Fruit fly (Drosophila melanogaster): ENCODE results near the gene fend.

Gene fend

dm6 chrX:9134922-9135453 is at the start of gene fend:
fend (minus strand) TSS chrX:9135099.
- no peak for TF ChIP-seq psq (optimal IDR thresholded peaks at IDR 0.05)
- no peak for TF ChIP-seq Dll (optimal IDR thresholded peaks at IDR 0.05)
- TF ChIP-seq CG8478 (optimal IDR thresholded peaks at IDR 0.05): no peak
- TF ChIP-seq pan (optimal IDR thresholded peaks at IDR 0.05): no peak
- no peak for TF ChIP-seq EcR (GFP tag; optimal IDR thresholded peaks at IDR 0.05)
- TF ChIP-seq usp (GFP tag; optimal IDR thresholded peaks at IDR 0.05): no peak

dm6 chrX:9168273-9168672 is 33.4 kb upstream of the fend start:
- TF ChIP-seq usp (GFP tag; optimal IDR thresholded peaks at IDR 0.05): no peak
- no peak for TF ChIP-seq Dll (optimal IDR thresholded peaks at IDR 0.05)
- no peak for TF ChIP-seq pan (optimal IDR thresholded peaks at IDR 0.05)
- no peak for TF ChIP-seq CG8478 (optimal IDR thresholded peaks at IDR 0.05)
- no peak for TF ChIP-seq psq (optimal IDR thresholded peaks at IDR 0.05)
- no peak for TF ChIP-seq EcR (GFP tag; optimal IDR thresholded peaks at IDR 0.05)

- no peak for TF ChIP-seq Dll (optimal IDR thresholded peaks at IDR 0.05)
- no peak for TF ChIP-seq usp (GFP tag; optimal IDR thresholded peaks at IDR 0.05)
- no peak for TF ChIP-seq EcR (GFP tag; optimal IDR thresholded peaks at IDR 0.05)
- TF ChIP-seq CG8478 (optimal IDR thresholded peaks at IDR 0.05): no peak
Observed at dm6 chrX:9164510-9165506, 29.9 kb upstream of the fend start.

dm6 chrX:9163645-9164509 is 29.0 kb upstream of the fend start:
- TF ChIP-seq CG8478 (optimal IDR thresholded peaks at IDR 0.05) (peak; percentile 12), usp (GFP tag; optimal IDR thresholded peaks at IDR 0.05) (no peak)

dm6 chrX:9163110-9163509 is 28.2 kb upstream of the fend start, which contains the start of gene mei-P26:
mei-P26 (plus strand) TSS chrX:9163255.
- no peak for TF ChIP-seq CG8478 (optimal IDR thresholded peaks at IDR 0.05)
- TF ChIP-seq pan (optimal IDR thresholded peaks at IDR 0.05): no peak
- no peak for TF ChIP-seq EcR (GFP tag; optimal IDR thresholded peaks at IDR 0.05)
- TF ChIP-seq psq (optimal IDR thresholded peaks at IDR 0.05): no peak
- TF ChIP-seq usp (GFP tag; optimal IDR thresholded peaks at IDR 0.05): no peak
- TF ChIP-seq Dll (optimal IDR thresholded peaks at IDR 0.05): no peak

- no peak for TF ChIP-seq psq (optimal IDR thresholded peaks at IDR 0.05)
- TF ChIP-seq CG8478 (optimal IDR thresholded peaks at IDR 0.05): no peak
Observed at dm6 chrX:9161912-9162311, 27.0 kb upstream of the fend start, which contains the start of the genes Zpr1 and CG44532. Zpr1 (minus strand) TSS chrX:9162090. CG44532 (plus strand) TSS chrX:9162092.

dm6 chrX:9159736-9160135 is 24.8 kb upstream of the fend start, which contains the start of gene NdufA3:
NdufA3 (minus strand) TSS chrX:9160052.
- TF ChIP-seq pan (optimal IDR thresholded peaks at IDR 0.05) (no peak), EcR (GFP tag; optimal IDR thresholded peaks at IDR 0.05) (no peak), usp (GFP tag; optimal IDR thresholded peaks at IDR 0.05) (no peak), Dll (optimal IDR thresholded peaks at IDR 0.05) (no peak), CG8478 (optimal IDR thresholded peaks at IDR 0.05) (no peak), psq (optimal IDR thresholded peaks at IDR 0.05) (no peak)

- TF ChIP-seq usp (GFP tag; optimal IDR thresholded peaks at IDR 0.05) (no peak), psq (optimal IDR thresholded peaks at IDR 0.05) (no peak), EcR (GFP tag; optimal IDR thresholded peaks at IDR 0.05) (no peak), CG8478 (optimal IDR thresholded peaks at IDR 0.05) (no peak)
Observed at dm6 chrX:9158366-9158765, 23.5 kb upstream of the fend start, which contains the start of the genes Ost48 and Dlip1. Ost48 (minus strand) TSS chrX:9158515. Dlip1 (plus strand) TSS chrX:9158622.

- TF ChIP-seq pan (optimal IDR thresholded peaks at IDR 0.05) (no peak), psq (optimal IDR thresholded peaks at IDR 0.05) (no peak), CG8478 (optimal IDR thresholded peaks at IDR 0.05) (no peak), EcR (GFP tag; optimal IDR thresholded peaks at IDR 0.05) (no peak), usp (GFP tag; optimal IDR thresholded peaks at IDR 0.05) (no peak), Dll (optimal IDR thresholded peaks at IDR 0.05) (no peak)
Observed at dm6 chrX:9156388-9156823, 21.5 kb upstream of the fend start, which contains the start of gene His3.3B. His3.3B (minus strand) TSS chrX:9156669.

- no peak for TF ChIP-seq usp (GFP tag; optimal IDR thresholded peaks at IDR 0.05)
- TF ChIP-seq Dll (optimal IDR thresholded peaks at IDR 0.05): peak; percentile 41
- TF ChIP-seq psq (optimal IDR thresholded peaks at IDR 0.05): no peak
- no peak for TF ChIP-seq pan (optimal IDR thresholded peaks at IDR 0.05)
- TF ChIP-seq EcR (GFP tag; optimal IDR thresholded peaks at IDR 0.05): no peak
- peak; percentile 43 for TF ChIP-seq CG8478 (optimal IDR thresholded peaks at IDR 0.05)
Observed at dm6 chrX:9155715-9156387, 21.0 kb upstream of the fend start.

dm6 chrX:9155134-9155533 is 20.2 kb upstream of the fend start:
- TF ChIP-seq Dll (optimal IDR thresholded peaks at IDR 0.05) (no peak), psq (optimal IDR thresholded peaks at IDR 0.05) (no peak), EcR (GFP tag; optimal IDR thresholded peaks at IDR 0.05) (no peak), pan (optimal IDR thresholded peaks at IDR 0.05) (no peak), CG8478 (optimal IDR thresholded peaks at IDR 0.05) (no peak), usp (GFP tag; optimal IDR thresholded peaks at IDR 0.05) (no peak)

Data from whole organism.